Worm (Caenorhabditis elegans): ENCODE results near the gene gln-6.

DNA sequence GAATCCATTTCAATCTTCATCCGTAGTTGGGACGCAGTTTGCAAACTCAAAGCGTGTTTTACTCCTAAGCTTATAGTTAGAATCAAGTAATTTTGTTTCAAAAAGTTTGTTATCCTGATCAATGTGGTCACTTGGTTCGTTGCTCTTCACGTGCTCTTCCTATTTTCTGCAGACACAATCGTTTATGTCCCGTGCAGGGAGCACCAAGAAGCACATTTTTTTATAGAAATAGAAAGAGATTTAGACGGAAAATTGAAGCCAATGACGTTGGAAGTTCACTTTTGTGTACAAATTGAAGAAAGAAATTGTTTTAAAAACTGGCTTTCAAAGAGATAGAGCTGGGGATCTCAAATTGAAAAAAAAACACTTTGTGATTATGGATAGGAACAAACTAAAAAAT is 21.1 kb upstream of the gln-6 start:
- TF ChIP-seq dao-5 (tag; optimal IDR thresholded peaks at IDR 0.05) (no peak), him-1 (tag; optimal IDR thresholded peaks at IDR 0.05) (no peak)
